Worm (Caenorhabditis elegans) whole organism, young adult: ENCODE data around the gene T19D12.10.

Source experiments
- D2030.7 ChIP-seq: fragments of 200-800 bp; sonication (Bioruptor generic); IDR thresholded peaks from 2 replicates; pipeline ENCODE4 v1.3.6; 2022; ENCODE audit warnings: missing genetic modification reagents, missing genetic modification characterization, missing compliant biosample characterization
- F23B12.7 ChIP-seq: sonication (generic microtip); optimal IDR thresholded peaks from 2 replicates; lab custom pipeline; 2017; ENCODE audit warnings: missing genetic modification characterization, mild to moderate bottlenecking, missing compliant biosample characterization, antibody characterized with exemption, moderate library complexity; ENCODE audit not compliant: insufficient read depth
- nfya-2 ChIP-seq: fragments of 200-800 bp; sonication (Bioruptor generic); IDR thresholded peaks from 2 replicates; pipeline ENCODE4 v1.3.6; 2022; ENCODE audit warnings: missing genetic modification reagents, missing genetic modification characterization, missing compliant biosample characterization
- pbrm-1 ChIP-seq: fragments of 200-800 bp; sonication (Bioruptor generic); IDR thresholded peaks from 2 replicates; pipeline ENCODE4 v1.3.6; 2022; ENCODE audit warnings: missing genetic modification reagents, missing genetic modification characterization, missing compliant biosample characterization
- ztf-25 ChIP-seq: fragments of 200-800 bp; sonication (Bioruptor generic); IDR thresholded peaks from 2 replicates; pipeline ENCODE4 v1.3.6; 2022; ENCODE audit warnings: missing genetic modification reagents, missing genetic modification characterization, missing compliant biosample characterization

DNA sequence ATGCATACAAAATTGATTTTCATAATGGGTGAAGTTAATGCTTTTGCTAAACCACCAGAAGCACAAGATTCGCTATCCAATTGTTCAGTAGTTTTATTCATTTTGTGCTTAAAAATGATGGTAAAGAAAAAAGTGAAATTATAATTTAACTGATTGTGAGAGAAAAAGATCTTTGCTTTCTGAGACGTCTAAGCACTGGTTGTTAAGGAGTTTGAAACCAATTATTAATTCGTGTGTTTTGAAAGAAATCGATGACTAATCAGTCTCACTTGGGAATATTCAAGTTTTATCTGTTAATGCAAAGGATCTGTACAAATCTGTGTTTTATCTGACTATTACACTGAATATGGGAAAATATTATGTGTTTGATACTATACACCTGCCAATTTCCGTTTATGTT lies 6.9 kb downstream of the T19D12.10 start, which contains the start of gene sra-26:
- TF ChIP-seq nfya-2 (GFP tag; lab: Robert Waterston, UW) (no peak), ztf-25 (GFP tag; lab: Robert Waterston, UW) (no peak), D2030.7 (GFP tag; lab: Robert Waterston, UW) (no peak), pbrm-1 (GFP tag; lab: Robert Waterston, UW) (no peak), F23B12.7 (tag; lab: Kevin White, UChicago) (no peak)
